Fruit fly (Drosophila melanogaster) whole organism, adult: Measurements from ENCODE around the gene CG13484.

ENCODE experiments used
- CG11617 ChIP-seq: fragments of 200-800 bp; sonication (Bioruptor generic); optimal IDR thresholded peaks from 2 replicates; lab custom pipeline; 2017; ENCODE audit warnings: mild to moderate bottlenecking, missing biosample characterization, missing genetic modification reagents, missing genetic modification characterization
- CG12768 ChIP-seq: fragments of 200-800 bp; sonication (Bioruptor generic); optimal IDR thresholded peaks from 2 replicates; lab custom pipeline; 2017; ENCODE audit warnings: missing biosample characterization, missing genetic modification characterization, mild to moderate bottlenecking, moderate library complexity, missing genetic modification reagents
- CG14711 ChIP-seq: fragments of 200-800 bp; sonication (Bioruptor generic); optimal IDR thresholded peaks from 2 replicates; lab custom pipeline; 2018; ENCODE audit warnings: missing biosample characterization, mild to moderate bottlenecking, missing genetic modification characterization, moderate library complexity
- CG1620 ChIP-seq: fragments of 200-800 bp; sonication (Bioruptor generic); optimal IDR thresholded peaks from 2 replicates; lab custom pipeline; 2016; ENCODE audit warnings: missing biosample characterization, missing genetic modification characterization
- CG33017 ChIP-seq: fragments of 200-800 bp; sonication (Bioruptor generic); optimal IDR thresholded peaks from 2 replicates; lab custom pipeline; 2018; ENCODE audit warnings: missing biosample characterization, mild to moderate bottlenecking, missing genetic modification characterization, moderate library complexity
- CG5204 ChIP-seq: fragments of 200-800 bp; sonication (Bioruptor generic); optimal IDR thresholded peaks from 2 replicates; lab custom pipeline; 2016; ENCODE audit warnings: missing biosample characterization, missing genetic modification characterization
- CG7045 ChIP-seq: fragments of 200-800 bp; sonication (Bioruptor generic); optimal IDR thresholded peaks from 2 replicates; lab custom pipeline; 2017; ENCODE audit warnings: missing biosample characterization, mild to moderate bottlenecking, missing genetic modification characterization
- CG7101 ChIP-seq: fragments of 200-800 bp; sonication (Bioruptor generic); optimal IDR thresholded peaks from 2 replicates; lab custom pipeline; 2018; ENCODE audit warnings: missing biosample characterization, mild to moderate bottlenecking, missing genetic modification characterization, moderate library complexity
- Clk ChIP-seq: fragments of 200-800 bp; sonication (Bioruptor generic); optimal IDR thresholded peaks from 2 replicates; lab custom pipeline; 2017; ENCODE audit warnings: missing biosample characterization, missing genetic modification characterization
- Crg-1 ChIP-seq: fragments of 200-800 bp; sonication (Bioruptor generic); optimal IDR thresholded peaks from 2 replicates; lab custom pipeline; 2016; ENCODE audit warnings: missing biosample characterization, missing genetic modification characterization
- Hr96 ChIP-seq: fragments of 200-800 bp; sonication (Bioruptor generic); optimal IDR thresholded peaks from 2 replicates; lab custom pipeline; 2016; ENCODE audit warnings: missing biosample characterization, missing genetic modification characterization
- Mnt ChIP-seq: fragments of 200-800 bp; sonication (Bioruptor generic); optimal IDR thresholded peaks from 2 replicates; lab custom pipeline; 2016; ENCODE audit warnings: missing biosample characterization, mild to moderate bottlenecking, missing genetic modification characterization
- bab1 ChIP-seq: fragments of 200-800 bp; sonication (Bioruptor generic); optimal IDR thresholded peaks from 3 replicates; lab custom pipeline; 2019; ENCODE audit warnings: missing biosample characterization, mild to moderate bottlenecking, missing genetic modification characterization, moderate library complexity
- cic ChIP-seq: fragments of 200-800 bp; sonication (Bioruptor generic); optimal IDR thresholded peaks from 2 replicates; lab custom pipeline; 2017; ENCODE audit warnings: missing biosample characterization, mild to moderate bottlenecking, missing genetic modification characterization, moderate library complexity
- cnc ChIP-seq, 2 experiments: fragments of >200 bp; optimal IDR thresholded peaks; 2 replicates each; lab custom pipeline; 2017
- kay ChIP-seq: fragments of 200-800 bp; sonication (Bioruptor generic); peaks from one replicate; lab custom pipeline; 2016; ENCODE audit warnings: missing biosample characterization, missing genetic modification characterization, borderline replicate concordance
- ovo ChIP-seq: fragments of 200-800 bp; sonication (Bioruptor generic); optimal IDR thresholded peaks from 2 replicates; lab custom pipeline; 2016; ENCODE audit warnings: missing biosample characterization, missing genetic modification characterization
- pad ChIP-seq: fragments of 200-800 bp; sonication (Bioruptor generic); optimal IDR thresholded peaks from 3 replicates; lab custom pipeline; 2017; ENCODE audit warnings: missing biosample characterization, missing genetic modification characterization, mild to moderate bottlenecking, moderate library complexity, missing genetic modification reagents
- tj ChIP-seq: fragments of 200-800 bp; sonication (Bioruptor generic); optimal IDR thresholded peaks from 3 replicates; lab custom pipeline; 2017; ENCODE audit warnings: missing biosample characterization, mild to moderate bottlenecking, missing genetic modification characterization, moderate library complexity
- toe ChIP-seq: fragments of 200-800 bp; sonication (Bioruptor generic); optimal IDR thresholded peaks from 2 replicates; lab custom pipeline; 2016; ENCODE audit warnings: missing biosample characterization, missing genetic modification characterization

Gene CG13484

DNA sequence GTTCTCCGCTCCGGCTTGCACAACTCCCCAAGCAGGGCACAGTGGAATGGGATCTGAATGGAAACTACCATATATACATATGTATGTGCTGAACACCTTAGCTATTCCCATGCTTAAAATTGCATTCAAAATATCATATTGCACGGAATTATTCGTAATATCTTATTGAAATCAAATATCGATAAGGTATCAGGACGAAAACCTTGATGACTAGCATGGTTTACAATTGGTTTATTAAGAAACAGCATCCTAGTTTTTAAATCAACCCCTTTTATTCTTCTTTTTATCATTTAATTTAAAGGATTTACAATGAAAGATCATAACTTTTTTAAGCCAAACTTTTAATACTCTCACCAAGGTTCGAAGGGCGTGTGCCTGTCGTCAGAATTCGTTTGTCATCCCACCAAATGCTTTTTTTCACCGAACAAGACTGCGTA, 2.4 kb upstream of the CG13484 start:
- TF ChIP-seq CG14711 (no peak), CG7045 (GFP tag; lab: Kevin White, UChicago) (no peak), tj (GFP tag; lab: Kevin White, UChicago) (no peak), CG7101 (no peak)

DNA sequence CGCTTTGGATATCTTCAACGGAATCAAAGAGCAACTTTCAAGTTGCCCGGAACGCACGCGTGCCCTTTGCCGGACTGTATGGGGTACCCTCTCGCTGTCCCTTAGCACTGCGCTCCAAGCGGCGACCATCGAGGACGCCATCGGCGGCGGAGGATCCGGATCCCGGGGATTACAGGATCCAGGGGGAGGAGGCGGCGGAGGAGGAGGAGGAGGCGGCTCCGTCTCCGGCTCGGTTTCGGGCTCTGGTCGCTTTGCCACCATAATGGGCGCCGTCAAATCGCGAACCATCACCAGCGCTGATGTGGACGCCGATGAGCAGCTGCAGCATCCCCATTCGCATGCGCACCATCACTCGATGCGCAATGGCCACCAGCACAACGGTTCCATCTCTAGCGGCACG, 927 bp upstream of the CG13484 start:
- TF ChIP-seq Clk (GFP tag; lab: Kevin White, UChicago) (no peak), Hr96 (GFP tag; lab: Kevin White, UChicago) (no peak), CG1620 (GFP tag; lab: Kevin White, UChicago) (no peak), bab1 (GFP tag; lab: Kevin White, UChicago) (no peak)

DNA sequence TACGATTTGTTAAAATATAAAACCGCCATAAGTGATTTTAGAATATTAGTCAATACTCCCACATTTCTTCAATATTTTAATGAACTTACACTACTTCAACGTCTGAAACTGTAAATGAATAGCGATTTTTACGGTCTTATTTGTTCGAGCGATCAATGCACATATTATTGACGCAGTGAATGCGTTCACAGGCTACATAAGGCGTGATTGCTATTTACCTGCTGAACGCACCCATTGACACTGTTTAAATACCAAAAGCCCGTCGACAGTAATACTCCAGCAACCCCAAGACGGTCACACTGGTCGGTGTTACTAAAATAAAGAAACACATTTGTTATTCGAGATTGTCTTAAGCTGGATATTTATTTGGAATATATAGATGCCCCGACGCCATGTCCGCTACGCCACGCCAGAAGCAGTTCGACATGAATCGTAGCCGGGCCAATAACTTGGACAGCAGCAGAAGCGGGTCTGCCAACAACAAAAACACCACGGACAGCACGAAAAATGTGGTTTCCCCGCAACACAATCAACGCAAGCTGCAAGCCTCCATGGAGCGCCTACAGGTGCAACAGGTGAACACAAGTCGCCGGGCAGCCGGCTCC, 1.8 kb downstream of the CG13484 start, which contains the start of gene CG6833:
CG6833 (plus strand) TSS at position 263 of the 605 bp plus-strand sequence.
- TF ChIP-seq Crg-1 (no peak), cnc (optimal IDR thresholded peaks at IDR 0.05; lab: Kevin White, UChicago) (no peak), CG11617 (GFP tag; lab: Kevin White, UChicago) (no peak), CG7101 (peak; percentile 41), ovo (GFP tag; lab: Kevin White, UChicago) (no peak), cic (no peak), tj (GFP tag; lab: Kevin White, UChicago) (no peak), Hr96 (GFP tag; lab: Kevin White, UChicago) (peak; percentile 57), Clk (GFP tag; lab: Kevin White, UChicago) (peak; percentile 24), toe (peak; percentile 68), CG33017 (tag; lab: Kevin White, UChicago) (no peak), CG7045 (GFP tag; lab: Kevin White, UChicago) (peak; percentile 30), CG5204 (peak; percentile 55), bab1 (GFP tag; lab: Kevin White, UChicago) (peak; percentile 76), CG14711 (peak; percentile 42), CG1620 (GFP tag; lab: Kevin White, UChicago) (peak; percentile 64), kay (no peak), pad (GFP tag; lab: Kevin White, UChicago) (peak; percentile 45), CG12768 (GFP tag; lab: Kevin White, UChicago) (peak; percentile 30), Mnt (GFP tag; lab: Kevin White, UChicago) (peak; percentile 58)

DNA sequence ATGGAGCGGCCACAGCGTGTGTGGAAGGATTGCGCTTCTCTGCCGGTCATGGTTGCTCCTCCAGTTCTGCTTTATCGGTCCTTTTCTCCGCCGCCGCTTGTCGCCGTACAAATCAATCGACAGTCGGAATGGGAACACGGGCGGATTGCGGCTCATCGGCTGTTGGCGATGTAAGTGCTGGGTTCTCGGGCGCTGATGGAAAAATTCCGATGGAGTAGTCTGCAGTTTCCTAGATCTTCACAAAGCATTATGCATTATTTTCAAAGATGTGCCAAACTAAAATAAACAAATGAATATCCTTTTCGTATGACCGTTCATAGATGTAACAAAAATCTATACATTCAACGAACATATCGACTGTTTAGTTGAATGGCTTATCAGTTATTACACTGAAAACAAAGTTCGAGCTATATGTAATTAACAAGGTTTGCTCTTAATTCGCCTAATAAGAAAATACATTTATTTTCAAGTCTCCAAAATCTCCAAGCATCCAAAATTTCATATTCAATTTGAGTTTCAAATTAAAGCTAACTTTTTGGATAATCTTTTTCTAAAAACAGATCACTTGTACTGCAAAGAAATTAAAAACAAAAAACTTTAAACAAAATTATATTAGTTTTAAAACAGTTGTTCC, 3.1 kb downstream of the CG13484 start, which contains the start of gene Neurl4:
Neurl4 (minus strand) TSS at position 273 of the 634 bp plus-strand sequence.
- TF ChIP-seq ovo (GFP tag; lab: Kevin White, UChicago) (peak; percentile 30), CG11617 (GFP tag; lab: Kevin White, UChicago) (peak; percentile 37), pad (GFP tag; lab: Kevin White, UChicago) (peak; percentile 43), Mnt (GFP tag; lab: Kevin White, UChicago) (no peak), CG7045 (GFP tag; lab: Kevin White, UChicago) (peak; percentile 47), bab1 (GFP tag; lab: Kevin White, UChicago) (no peak), Hr96 (GFP tag; lab: Kevin White, UChicago) (no peak), CG33017 (tag; lab: Kevin White, UChicago) (peak; percentile 49), toe (no peak), CG7101 (peak; percentile 53), Clk (GFP tag; lab: Kevin White, UChicago) (no peak), kay (no peak), CG12768 (GFP tag; lab: Kevin White, UChicago) (no peak), CG1620 (GFP tag; lab: Kevin White, UChicago) (peak; percentile 5), Crg-1 (peak; percentile 7), CG5204 (peak; percentile 56), cic (peak; percentile 3), cnc (optimal IDR thresholded peaks at IDR 0.05; lab: Kevin White, UChicago) (no peak), tj (GFP tag; lab: Kevin White, UChicago) (no peak), CG14711 (peak; percentile 58)

DNA sequence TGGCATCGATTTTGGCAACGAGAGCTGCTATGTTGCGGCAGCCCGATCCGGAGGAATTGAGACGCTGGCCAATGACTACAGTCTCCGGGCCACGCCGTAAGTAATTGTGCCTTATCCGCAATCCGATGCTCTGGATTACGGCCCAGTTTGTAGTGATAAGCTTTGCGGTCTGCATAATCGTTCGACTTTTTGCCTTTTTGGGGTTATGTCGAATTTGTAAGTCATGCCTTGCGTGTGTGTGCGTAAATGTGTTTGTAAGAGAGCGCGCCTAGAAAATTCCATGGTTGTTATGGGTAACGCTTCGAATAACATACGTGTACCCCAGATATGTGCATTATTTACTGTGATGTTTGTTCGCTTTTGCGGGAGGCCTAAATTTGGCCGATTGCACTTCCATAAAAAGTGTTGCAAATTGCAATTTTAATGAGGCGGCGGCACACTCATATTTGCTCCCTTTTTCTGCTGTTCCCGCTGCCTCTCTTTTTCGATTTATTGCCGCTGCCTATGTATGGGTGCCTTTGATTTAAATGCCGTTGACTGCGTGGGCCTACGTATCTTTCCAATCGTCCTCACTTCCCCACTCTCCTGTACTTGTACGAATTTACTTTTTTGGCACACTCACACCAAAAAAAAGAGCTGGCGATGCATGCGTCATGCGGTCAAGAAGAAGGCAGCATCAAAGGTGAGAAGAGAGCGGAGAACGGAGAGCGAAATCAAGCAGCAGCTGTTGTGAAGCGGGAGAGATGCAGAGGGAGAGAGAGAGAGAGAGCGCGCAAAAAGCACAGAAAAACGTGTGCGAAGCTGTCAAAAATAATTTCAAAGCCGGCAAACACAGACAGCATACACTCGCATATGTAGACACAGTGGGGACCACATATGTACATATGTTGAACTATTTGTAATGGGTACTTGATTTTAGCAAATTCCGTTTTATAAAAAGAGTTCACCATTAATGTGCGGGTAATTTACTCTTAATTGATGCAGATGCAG, 14.9 kb downstream of the CG13484 start:
- peak in 1 of 2 experiments; percentile 64 for TF ChIP-seq cnc (optimal IDR thresholded peaks at IDR 0.05; lab: Kevin White, UChicago)
- no peak for TF ChIP-seq CG14711
- TF ChIP-seq CG7045 (GFP tag; lab: Kevin White, UChicago) = no peak
- TF ChIP-seq toe = no peak
- peak; percentile 33 for TF ChIP-seq tj (GFP tag; lab: Kevin White, UChicago)
- TF ChIP-seq CG11617 (GFP tag; lab: Kevin White, UChicago) = no peak
- TF ChIP-seq pad (GFP tag; lab: Kevin White, UChicago) = peak; percentile 78
- TF ChIP-seq Clk (GFP tag; lab: Kevin White, UChicago) = no peak
- no peak for TF ChIP-seq ovo (GFP tag; lab: Kevin White, UChicago)
- no peak for TF ChIP-seq CG12768 (GFP tag; lab: Kevin White, UChicago)
- no peak for TF ChIP-seq CG7101
- TF ChIP-seq Crg-1 = no peak
- TF ChIP-seq Hr96 (GFP tag; lab: Kevin White, UChicago) = no peak
- TF ChIP-seq CG33017 (tag; lab: Kevin White, UChicago) = no peak
- TF ChIP-seq bab1 (GFP tag; lab: Kevin White, UChicago) = peak; percentile 2
- TF ChIP-seq CG5204 = no peak
- no peak for TF ChIP-seq CG1620 (GFP tag; lab: Kevin White, UChicago)
- peak; percentile 89 for TF ChIP-seq Mnt (GFP tag; lab: Kevin White, UChicago)
- no peak for TF ChIP-seq kay
- peak; percentile 47 for TF ChIP-seq cic
